Worm (Caenorhabditis elegans): ENCODE measurements around the gene srd-74.

Gene srd-74

ce11 chrIII:11830522-11831489, 48.9 kb downstream of the srd-74 start:
- TF ChIP-seq ekl-4 (GFP tag; IDR thresholded peaks at IDR 0.05) (peak; percentile 75; the same call in 1 of the 2 replicates), D2030.7 (GFP tag; IDR thresholded peaks at IDR 0.05) (no peak), zim-3 (tag; optimal IDR thresholded peaks at IDR 0.05) (peak; percentile 62), unc-130 (GFP tag; optimal IDR thresholded peaks at IDR 0.05) (no peak), rpc-1 (optimal IDR thresholded peaks at IDR 0.05) (no peak), rpc-1 (tag; optimal IDR thresholded peaks at IDR 0.05) (no peak), lsy-27 (tag; optimal IDR thresholded peaks at IDR 0.05; ENCODE audit: borderline replicate concordance, insufficient read depth) (no peak), B0035.1 (tag; optimal IDR thresholded peaks at IDR 0.05) (peak; percentile 79), let-607 (tag; optimal IDR thresholded peaks at IDR 0.05) (no peak), attf-6 (GFP tag; IDR thresholded peaks at IDR 0.05) (no peak), nfyb-1 (GFP tag; IDR thresholded peaks at IDR 0.05) (peak; percentile 84), lin-26 (GFP tag; IDR thresholded peaks at IDR 0.05) (peak; percentile 24; the same call in 1 of the 2 replicates), mxl-1 (tag; optimal IDR thresholded peaks at IDR 0.05) (no peak), lin-54 (GFP tag; optimal IDR thresholded peaks at IDR 0.05) (no peak), madf-8 (GFP tag; conservative IDR thresholded peaks at IDR 0.05) (no peak; the same call in 1 of the 2 replicates), attf-5 (GFP tag; optimal IDR thresholded peaks at IDR 0.05) (no peak), die-1 (tag; optimal IDR thresholded peaks at IDR 0.05) (peak; percentile 26), chd-7 (tag; optimal IDR thresholded peaks at IDR 0.05) (peak; percentile 75), T07F8.4 (tag; optimal IDR thresholded peaks at IDR 0.05) (no peak), C06A6.2 (GFP tag; conservative IDR thresholded peaks at IDR 0.05) (peak; percentile 53; the same call in 1 of the 2 replicates), snpc-4 (GFP tag; optimal IDR thresholded peaks at IDR 0.05) (peak; percentile 52), snpc-4 (tag; optimal IDR thresholded peaks at IDR 0.05) (peak in 2 of 4 experiments; percentile 18 to 58), B0336.3 (GFP tag; IDR thresholded peaks at IDR 0.05) (peak; percentile 85), dox-1 (GFP tag; IDR thresholded peaks at IDR 0.05) (peak; percentile 50), C17E4.6 (GFP tag; IDR thresholded peaks at IDR 0.05) (peak; percentile 5; the same call in 1 of the 2 replicates), attf-3 (GFP tag; conservative IDR thresholded peaks at IDR 0.05) (no peak), B0019.2 (GFP tag; conservative IDR thresholded peaks at IDR 0.05) (no peak), ztf-3 (GFP tag; optimal IDR thresholded peaks at IDR 0.05) (peak; percentile 33), lag-1 (GFP tag; IDR thresholded peaks at IDR 0.05) (no peak), aptf-2 (GFP tag; conservative IDR thresholded peaks at IDR 0.05) (no peak), ceh-58 (GFP tag; IDR thresholded peaks at IDR 0.05) (no peak), Y95B8A.8 (GFP tag; IDR thresholded peaks at IDR 0.05) (peak; percentile 86), sptf-2 (GFP tag; optimal IDR thresholded peaks at IDR 0.05) (no peak), K12H6.12 (tag; optimal IDR thresholded peaks at IDR 0.05) (no peak), ztf-18 (tag; optimal IDR thresholded peaks at IDR 0.05) (peak; percentile 18), athp-1 (tag; optimal IDR thresholded peaks at IDR 0.05) (peak; percentile 72), efl-1 (GFP tag; optimal IDR thresholded peaks at IDR 0.05) (peak; percentile 22), ztf-6 (GFP tag; IDR thresholded peaks at IDR 0.05) (no peak), sea-2 (GFP tag; IDR thresholded peaks at IDR 0.05) (no peak), hlh-26 (GFP tag; conservative IDR thresholded peaks at IDR 0.05) (no peak), F10E7.11 (tag; optimal IDR thresholded peaks at IDR 0.05) (peak; percentile 9), rcor-1 (GFP tag; IDR thresholded peaks at IDR 0.05) (peak; percentile 52), Y67H2A.10 (GFP tag; conservative IDR thresholded peaks at IDR 0.05) (peak; percentile 60), ZK185.1 (tag; optimal IDR thresholded peaks at IDR 0.05; ENCODE audit: poor library complexity, severe bottlenecking) (peak; percentile 39), repo-1 (tag; optimal IDR thresholded peaks at IDR 0.05) (peak; percentile 86), hmg-1.2 (GFP tag; IDR thresholded peaks at IDR 0.05) (peak; percentile 33), ztf-28 (GFP tag; IDR thresholded peaks at IDR 0.05) (no peak)
